Fruit fly (Drosophila melanogaster) whole organism, embryonic: Measurements from ENCODE around the gene CG44261.
A peak's percentile ranks its signal among the peaks of the same experiment; 100 is the strongest.

Experiments used
- Ada2b ChIP-seq: fragments of 200-800 bp; sonication (Bioruptor generic); IDR thresholded peaks from 2 replicates; pipeline ENCODE4 v1.3.6; 2022; ENCODE audit warnings: missing biosample characterization, missing genetic modification characterization
- Antp ChIP-seq: fragments of 200-800 bp; sonication (Bioruptor generic); optimal IDR thresholded peaks from 3 replicates; lab custom pipeline; 2016; ENCODE audit warnings: missing biosample characterization, missing genetic modification characterization
- Bgb ChIP-seq: fragments of 200-800 bp; sonication (Bioruptor generic); IDR thresholded peaks from 2 replicates; pipeline ENCODE4 v1.3.6; 2022; ENCODE audit warnings: missing biosample characterization, missing genetic modification characterization; ENCODE audit not compliant: partially characterized antibody
- Blimp-1 ChIP-seq: fragments of 200-800 bp; sonication (Bioruptor generic); optimal IDR thresholded peaks from 3 replicates; lab custom pipeline; 2018; ENCODE audit warnings: missing biosample characterization, missing genetic modification characterization, mild to moderate bottlenecking, moderate library complexity, missing genetic modification reagents
- CG10209 ChIP-seq: fragments of 200-800 bp; sonication (Bioruptor generic); optimal IDR thresholded peaks from 3 replicates; lab custom pipeline; 2017; ENCODE audit warnings: missing biosample characterization, mild to moderate bottlenecking, missing genetic modification characterization, missing genetic modification reagents
- CG10274 ChIP-seq: fragments of 200-800 bp; sonication (Bioruptor generic); optimal IDR thresholded peaks from 3 replicates; lab custom pipeline; 2017; ENCODE audit warnings: missing biosample characterization, mild to moderate bottlenecking, missing genetic modification characterization
- CG11093 ChIP-seq: fragments of 200-800 bp; sonication (Bioruptor generic); IDR thresholded peaks from 3 replicates; pipeline ENCODE4 v1.3.6; 2022; ENCODE audit warnings: missing biosample characterization, missing genetic modification characterization
- CG12219 ChIP-seq: fragments of 200-800 bp; sonication (Bioruptor generic); optimal IDR thresholded peaks from 3 replicates; lab custom pipeline; 2018; ENCODE audit warnings: missing biosample characterization, mild to moderate bottlenecking, missing genetic modification characterization
- CG13424 ChIP-seq: fragments of 200-800 bp; sonication (Bioruptor generic); optimal IDR thresholded peaks from 2 replicates; lab custom pipeline; 2019; ENCODE audit warnings: missing biosample characterization, mild to moderate bottlenecking, missing genetic modification characterization, moderate library complexity
- CG14667 ChIP-seq: fragments of 200-800 bp; sonication (Bioruptor generic); IDR thresholded peaks from 2 replicates; pipeline ENCODE4 v1.3.6; 2022; ENCODE audit warnings: missing biosample characterization, missing genetic modification characterization
- CG14860 ChIP-seq: fragments of 200-800 bp; sonication (Bioruptor generic); IDR thresholded peaks from 3 replicates; pipeline ENCODE4 v1.3.6; 2022; ENCODE audit warnings: missing biosample characterization, missing genetic modification characterization; ENCODE audit not compliant: partially characterized antibody
- CG16813 ChIP-seq: fragments of 200-800 bp; sonication (Bioruptor generic); IDR thresholded peaks from 3 replicates; pipeline ENCODE4 v1.3.6; 2022; ENCODE audit warnings: missing biosample characterization, missing genetic modification characterization; ENCODE audit not compliant: partially characterized antibody
- CG17912 ChIP-seq: fragments of 200-800 bp; sonication (Bioruptor generic); optimal IDR thresholded peaks from 2 replicates; lab custom pipeline; 2018; ENCODE audit warnings: missing biosample characterization, mild to moderate bottlenecking, missing genetic modification characterization
- CG2889 ChIP-seq: fragments of 200-800 bp; sonication (Bioruptor generic); IDR thresholded peaks from 3 replicates; pipeline ENCODE4 v1.3.6; 2022; ENCODE audit warnings: missing biosample characterization, missing genetic modification characterization
- CG34376 ChIP-seq: fragments of 200-800 bp; sonication (Bioruptor generic); optimal IDR thresholded peaks from 2 replicates; lab custom pipeline; 2018; ENCODE audit warnings: missing biosample characterization, mild to moderate bottlenecking, missing genetic modification characterization
- CG3726 ChIP-seq: fragments of 200-800 bp; sonication (Bioruptor generic); IDR thresholded peaks from 3 replicates; pipeline ENCODE4, ENCODE4 v1.3.6; 2022; ENCODE audit warnings: missing biosample characterization, missing genetic modification characterization
- CG3847 ChIP-seq: fragments of 200-800 bp; sonication (Bioruptor generic); IDR thresholded peaks from 2 replicates; pipeline ENCODE4 v1.3.6; 2022; ENCODE audit warnings: missing biosample characterization, missing genetic modification characterization
- CG3995 ChIP-seq: fragments of 200-800 bp; sonication (Bioruptor generic); optimal IDR thresholded peaks from 3 replicates; lab custom pipeline; 2016; ENCODE audit warnings: missing biosample characterization, missing genetic modification characterization
- CG4707 ChIP-seq: fragments of 200-800 bp; sonication (Bioruptor generic); optimal IDR thresholded peaks from 2 replicates; lab custom pipeline; 2018; ENCODE audit warnings: missing biosample characterization, mild to moderate bottlenecking, missing genetic modification characterization, moderate library complexity
- CG4730 ChIP-seq: fragments of 200-800 bp; sonication (Bioruptor generic); IDR thresholded peaks from 2 replicates; pipeline ENCODE4 v1.3.6; 2022; ENCODE audit warnings: missing biosample characterization, missing genetic modification characterization
- CG6689 ChIP-seq: fragments of 200-800 bp; sonication (Bioruptor generic); IDR thresholded peaks from 2 replicates; pipeline ENCODE4 v1.3.6; 2022; ENCODE audit warnings: missing biosample characterization, missing genetic modification characterization
- CG6765 ChIP-seq: fragments of 200-800 bp; sonication (Bioruptor generic); optimal IDR thresholded peaks from 3 replicates; lab custom pipeline; 2017; ENCODE audit warnings: missing biosample characterization, mild to moderate bottlenecking, missing genetic modification characterization
- CG8388 ChIP-seq: fragments of 200-800 bp; sonication (Bioruptor generic); optimal IDR thresholded peaks from 2 replicates; lab custom pipeline; 2019; ENCODE audit warnings: missing biosample characterization, mild to moderate bottlenecking, missing genetic modification characterization, moderate library complexity
- CG9609 ChIP-seq: fragments of 200-800 bp; sonication (Bioruptor generic); optimal IDR thresholded peaks from 3 replicates; lab custom pipeline; 2016; ENCODE audit warnings: missing biosample characterization, missing genetic modification characterization
- CG9797 ChIP-seq: fragments of 200-800 bp; sonication (Bioruptor generic); optimal IDR thresholded peaks from 3 replicates; lab custom pipeline; 2018; ENCODE audit warnings: missing biosample characterization, mild to moderate bottlenecking, missing genetic modification characterization
- CG9817 ChIP-seq: fragments of 200-800 bp; sonication (Bioruptor generic); optimal IDR thresholded peaks from 2 replicates; lab custom pipeline; 2018; ENCODE audit warnings: missing biosample characterization, mild to moderate bottlenecking, missing genetic modification characterization, moderate library complexity
- CTCF ChIP-seq: fragments of 200-800 bp; sonication (Bioruptor generic); optimal IDR thresholded peaks from 2 replicates; lab custom pipeline; 2017; ENCODE audit warnings: missing biosample characterization, mild to moderate bottlenecking, missing genetic modification characterization, moderate library complexity
- Doc3 ChIP-seq: fragments of 200-800 bp; sonication (Bioruptor generic); IDR thresholded peaks from 3 replicates; pipeline ENCODE4 v1.3.6; 2022; ENCODE audit warnings: missing biosample characterization, missing genetic modification characterization; ENCODE audit not compliant: partially characterized antibody
- ERR ChIP-seq: fragments of 200-800 bp; sonication (Bioruptor generic); optimal IDR thresholded peaks from 2 replicates; lab custom pipeline; 2016; ENCODE audit warnings: missing biosample characterization, missing genetic modification characterization
- Fer1 ChIP-seq: fragments of 200-800 bp; sonication (Bioruptor generic); optimal IDR thresholded peaks from 2 replicates; lab custom pipeline; 2017; ENCODE audit warnings: missing biosample characterization, mild to moderate bottlenecking, missing genetic modification characterization
- Fer2 ChIP-seq: fragments of 200-800 bp; sonication (Bioruptor generic); optimal IDR thresholded peaks from 2 replicates; lab custom pipeline; 2018; ENCODE audit warnings: missing biosample characterization, mild to moderate bottlenecking, missing genetic modification characterization, moderate library complexity
- Kr ChIP-seq: fragments of 200-800 bp; sonication (Bioruptor generic); optimal IDR thresholded peaks from 2 replicates; lab custom pipeline; 2017; ENCODE audit warnings: missing biosample characterization, mild to moderate bottlenecking, missing genetic modification characterization
- Lhr ChIP-seq: fragments of 200-800 bp; sonication (Bioruptor generic); optimal IDR thresholded peaks from 3 replicates; lab custom pipeline; 2017; ENCODE audit warnings: mild to moderate bottlenecking, missing biosample characterization, missing genetic modification reagents, missing genetic modification characterization
- Nf-YC ChIP-seq: fragments of 200-800 bp; optimal IDR thresholded peaks from 3 replicates; lab custom pipeline; 2019; ENCODE audit warnings: missing biosample characterization, mild to moderate bottlenecking, missing genetic modification characterization, moderate library complexity
- PHDP ChIP-seq: fragments of 200-800 bp; sonication (Bioruptor generic); optimal IDR thresholded peaks from 3 replicates; lab custom pipeline; 2018; ENCODE audit warnings: missing biosample characterization, mild to moderate bottlenecking, missing genetic modification characterization, moderate library complexity
- ab ChIP-seq: fragments of 200-800 bp; sonication (Bioruptor generic); optimal IDR thresholded peaks from 2 replicates; lab custom pipeline; 2016; ENCODE audit warnings: missing biosample characterization, missing genetic modification characterization
- cato ChIP-seq: fragments of 200-800 bp; sonication (Bioruptor generic); optimal IDR thresholded peaks from 2 replicates; lab custom pipeline; 2016; ENCODE audit warnings: missing biosample characterization, missing genetic modification characterization, borderline replicate concordance
- cg ChIP-seq: fragments of 200-800 bp; sonication (Bioruptor generic); optimal IDR thresholded peaks from 3 replicates; lab custom pipeline; 2019; ENCODE audit warnings: missing biosample characterization, mild to moderate bottlenecking, missing genetic modification characterization, moderate library complexity
- cwo ChIP-seq: fragments of 200-800 bp; sonication (Bioruptor generic); optimal IDR thresholded peaks from 3 replicates; lab custom pipeline; 2017; ENCODE audit warnings: missing biosample characterization, missing genetic modification characterization, mild to moderate bottlenecking, moderate library complexity, missing genetic modification reagents
- danr ChIP-seq: fragments of 200-800 bp; sonication (Bioruptor generic); IDR thresholded peaks from 2 replicates; pipeline ENCODE4 v1.3.6; 2022; ENCODE audit warnings: missing biosample characterization, missing genetic modification characterization
- dm ChIP-seq: fragments of 200-800 bp; sonication (Bioruptor generic); optimal IDR thresholded peaks from 3 replicates; lab custom pipeline; 2016; ENCODE audit warnings: missing biosample characterization, missing genetic modification characterization
- fd96Cb ChIP-seq: fragments of 200-800 bp; sonication (Bioruptor generic); optimal IDR thresholded peaks from 2 replicates; lab custom pipeline; 2018; ENCODE audit warnings: missing biosample characterization, mild to moderate bottlenecking, missing genetic modification characterization, moderate library complexity
- fu2 ChIP-seq: fragments of 200-800 bp; sonication (Bioruptor generic); optimal IDR thresholded peaks from 2 replicates; lab custom pipeline; 2016; ENCODE audit warnings: missing biosample characterization, missing genetic modification characterization
- hb ChIP-seq: fragments of 200-800 bp; sonication (Bioruptor generic); IDR thresholded peaks from 3 replicates; pipeline ENCODE4 v1.3.6; 2022; ENCODE audit warnings: missing biosample characterization, missing genetic modification characterization; ENCODE audit not compliant: partially characterized antibody
- hbn ChIP-seq: fragments of 200-800 bp; sonication (Bioruptor generic); IDR thresholded peaks from 2 replicates; pipeline ENCODE4 v1.3.6; 2022; ENCODE audit warnings: missing biosample characterization, missing genetic modification characterization; ENCODE audit not compliant: partially characterized antibody
- lbe ChIP-seq: fragments of 200-800 bp; sonication (Bioruptor generic); optimal IDR thresholded peaks from 2 replicates; lab custom pipeline; 2016; ENCODE audit warnings: missing biosample characterization, mild to moderate bottlenecking, missing genetic modification characterization
- lilli ChIP-seq: fragments of 200-800 bp; sonication (Bioruptor generic); optimal IDR thresholded peaks from 3 replicates; lab custom pipeline; 2016; ENCODE audit warnings: missing biosample characterization, missing genetic modification characterization
- pum ChIP-seq: fragments of 200-800 bp; sonication (Bioruptor generic); optimal IDR thresholded peaks from 2 replicates; lab custom pipeline; 2016; ENCODE audit warnings: missing biosample characterization, missing genetic modification characterization
- salm ChIP-seq: fragments of 200-800 bp; sonication (Bioruptor generic); optimal IDR thresholded peaks from 2 replicates; lab custom pipeline; 2018; ENCODE audit warnings: missing biosample characterization, mild to moderate bottlenecking, missing genetic modification characterization
- sr ChIP-seq: fragments of 200-800 bp; sonication (Bioruptor generic); IDR thresholded peaks from 3 replicates; pipeline ENCODE4 v1.3.6; 2022; ENCODE audit warnings: missing biosample characterization, missing genetic modification characterization

The CG44261 gene

DNA sequence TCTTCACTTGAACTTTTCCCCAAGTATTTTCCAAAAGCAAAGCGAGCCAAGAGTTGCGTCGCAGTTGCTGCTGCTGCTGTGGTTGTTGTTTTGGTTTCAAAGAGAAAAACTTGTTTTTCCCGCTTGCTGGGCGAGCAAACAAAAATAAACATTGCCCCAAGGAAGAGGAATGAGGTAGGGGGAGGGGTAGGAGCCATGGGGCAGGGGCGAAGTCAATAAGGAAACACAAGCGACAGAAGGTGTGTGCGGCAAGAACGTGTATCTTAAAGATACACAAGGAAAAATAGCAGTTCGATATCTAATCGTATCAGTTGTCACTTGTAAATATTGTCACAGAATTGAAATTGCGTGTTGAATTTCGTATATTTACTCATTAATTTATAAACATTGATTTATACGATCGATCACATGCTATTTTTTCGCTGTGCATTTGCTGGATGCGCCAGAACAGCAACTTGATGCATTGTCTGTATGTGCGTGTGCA, 14.4 kb downstream of the CG44261 start (continued):
- TF ChIP-seq ab (no peak), CG10209 (GFP tag; lab: Kevin White, UChicago) (peak; percentile 79), CG17912 (GFP tag; lab: Kevin White, UChicago) (no peak), CG9609 (GFP tag; lab: Kevin White, UChicago) (peak; percentile 7), CG2889 (GFP tag; lab: Robert Waterston, UW) (no peak), Ada2b (GFP tag; lab: Robert Waterston, UW) (peak; percentile 31; the same call in 1 of the 2 replicates), sr (no peak; the same call in 2 of the 3 replicates), hb (GFP tag; lab: Robert Waterston, UW) (no peak), fd96Cb (tag; lab: Kevin White, UChicago) (peak; percentile 72), lbe (peak; percentile 90), ERR (no peak), CG34376 (GFP tag; lab: Kevin White, UChicago) (peak; percentile 30), CG14667 (GFP tag; lab: Robert Waterston, UW) (peak; percentile 50; the same call in 1 of the 2 replicates), pum (GFP tag; lab: Kevin White, UChicago) (peak; percentile 50), salm (tag; lab: Kevin White, UChicago) (peak; percentile 58), CG4730 (GFP tag; lab: Robert Waterston, UW) (peak; percentile 49; the same call in 1 of the 2 replicates), CG16813 (GFP tag; lab: Robert Waterston, UW) (no peak), Blimp-1 (GFP tag; lab: Kevin White, UChicago) (peak; percentile 81), Lhr (GFP tag; lab: Kevin White, UChicago) (peak; percentile 56), CG6765 (GFP tag; lab: Kevin White, UChicago) (peak; percentile 20), Fer1 (GFP tag; lab: Kevin White, UChicago) (peak; percentile 70), CG10274 (GFP tag; lab: Kevin White, UChicago) (peak; percentile 38), CTCF (GFP tag; lab: Kevin White, UChicago) (peak; percentile 25), fu2 (GFP tag; lab: Kevin White, UChicago) (no peak), cwo (GFP tag; lab: Kevin White, UChicago) (peak; percentile 44), cato (GFP tag; lab: Kevin White, UChicago) (no peak), Nf-YC (tag; lab: Kevin White, UChicago) (no peak), hbn (no peak), CG9797 (GFP tag; lab: Kevin White, UChicago) (peak; percentile 19), lilli (GFP tag; lab: Kevin White, UChicago) (no peak), dm (GFP tag; lab: Kevin White, UChicago) (no peak), Fer2 (tag; lab: Kevin White, UChicago) (peak; percentile 47), Bgb (GFP tag; lab: Robert Waterston, UW) (no peak), CG14860 (GFP tag; lab: Robert Waterston, UW) (no peak), CG3726 (GFP tag; lab: Robert Waterston, UW) (peak; percentile 77; the same call in 2 of the 3 replicates), CG13424 (tag; lab: Kevin White, UChicago) (peak; percentile 71), Kr (GFP tag; lab: Kevin White, UChicago) (peak; percentile 87), Doc3 (no peak), CG3847 (no peak; the same call in 1 of the 2 replicates), cg (GFP tag; lab: Kevin White, UChicago) (peak; percentile 15), CG4707 (GFP tag; lab: Kevin White, UChicago) (peak; percentile 61), CG12219 (peak; percentile 73), CG3995 (GFP tag; lab: Kevin White, UChicago) (no peak), PHDP (tag; lab: Kevin White, UChicago) (peak; percentile 79), danr (GFP tag; lab: Robert Waterston, UW) (no peak), CG9817 (tag; lab: Kevin White, UChicago) (peak; percentile 33), Antp (GFP tag; lab: Kevin White, UChicago) (peak; percentile 24), CG6689 (GFP tag; lab: Robert Waterston, UW) (peak; percentile 60; the same call in 1 of the 2 replicates), CG8388 (peak; percentile 72), CG11093 (GFP tag; lab: Robert Waterston, UW) (peak; percentile 55; the same call in 1 of the 3 replicates)
